Worm (Caenorhabditis elegans) whole organism, L1 larva: ENCODE results near the gene Y8A9A.2.

Experiments used
- alr-1 ChIP-seq: fragments of 200-800 bp; sonication (Bioruptor generic); optimal IDR thresholded peaks from 2 replicates; lab custom pipeline; 2018; ENCODE audit warnings: borderline replicate concordance, mild to moderate bottlenecking, missing genetic modification characterization, missing compliant biosample characterization
- ceh-82 ChIP-seq, 3 experiments: fragments of 150-350 bp in 1 of 3; sonication (generic microtip) in 2 of 3; optimal IDR thresholded peaks; 2 replicates each; lab custom pipeline; 2014 to 2017; ENCODE audit warnings: missing biosample characterization in 3 of 3, missing genetic modification characterization in 3 of 3
- lsy-2 ChIP-seq, 2 experiments: fragments of 150-350 bp; optimal IDR thresholded peaks; 2 replicates each; lab custom pipeline; 2014; ENCODE audit warnings: missing biosample characterization in 2 of 2, missing genetic modification characterization in 2 of 2
- nhr-237 ChIP-seq: fragments of 150-350 bp; optimal IDR thresholded peaks from 2 replicates; lab custom pipeline; 2014; ENCODE audit warnings: missing biosample characterization, missing genetic modification characterization
- snpc-4 ChIP-seq: fragments of 150-350 bp; optimal IDR thresholded peaks from 2 replicates; lab custom pipeline; 2014; ENCODE audit warnings: missing biosample characterization, missing genetic modification characterization
- swsn-7 ChIP-seq: sonication (generic microtip); optimal IDR thresholded peaks from 2 replicates; lab custom pipeline; 2016; ENCODE audit warnings: missing genetic modification characterization, missing compliant biosample characterization

DNA sequence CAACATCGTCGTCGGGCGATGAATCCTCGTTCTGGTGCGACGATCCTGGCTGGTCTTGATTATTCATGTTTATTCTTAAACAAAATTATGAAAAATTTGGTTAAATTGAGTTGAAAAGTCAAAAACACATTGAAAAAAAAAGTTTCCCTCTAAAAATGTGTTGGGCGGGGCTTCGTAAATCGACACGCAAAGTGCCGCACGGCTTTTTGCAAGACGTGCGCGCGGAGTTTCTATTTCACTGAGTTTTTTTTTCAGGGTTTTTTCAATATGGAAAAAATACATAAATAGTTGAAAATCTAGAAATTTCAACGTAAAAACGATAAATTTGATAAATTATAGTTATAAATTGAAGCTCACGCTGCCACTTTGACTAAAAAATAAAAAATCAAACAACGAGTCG lies 12.7 kb downstream of the Y8A9A.2 start, which contains the start of gene F54D10.5:
- TF ChIP-seq swsn-7 (tag; lab: Kevin White, UChicago) (peak; percentile 82), lsy-2 (tag; optimal IDR thresholded peaks at IDR 0.05; lab: Kevin White, UChicago) (peak; percentile 85 to 86), nhr-237 (tag; lab: Kevin White, UChicago) (peak; percentile 10), snpc-4 (peak; percentile 59), ceh-82 (tag; optimal IDR thresholded peaks at IDR 0.05; lab: Kevin White, UChicago) (peak; percentile 78 to 88 (median 87)), alr-1 (tag; lab: Kevin White, UChicago) (no peak)
